Worm (Caenorhabditis elegans) whole organism, L4 larva: ENCODE measurements around the gene F49C5.3.

Experiments used
- D1046.2 ChIP-seq: fragments of 200-800 bp; sonication (Bioruptor generic); IDR thresholded peaks from 2 replicates; pipeline ENCODE4 v1.3.6; 2022; ENCODE audit warnings: missing genetic modification characterization, missing compliant biosample characterization
- F26F4.8 ChIP-seq: fragments of 200-800 bp; sonication (Bioruptor generic); conservative IDR thresholded peaks from 2 replicates; pipeline ENCODE4 v1.3.6; 2022; ENCODE audit warnings: missing genetic modification characterization, missing compliant biosample characterization
- F37D6.2 ChIP-seq: sonication (generic microtip); optimal IDR thresholded peaks from 2 replicates; lab custom pipeline; 2016; ENCODE audit warnings: mild to moderate bottlenecking, missing genetic modification characterization, missing compliant biosample characterization
- F44E2.7 ChIP-seq: fragments of 200-800 bp; sonication (Bioruptor generic); IDR thresholded peaks from 2 replicates; pipeline ENCODE4 v2.1.2; 2022; ENCODE audit warnings: missing genetic modification characterization, missing compliant biosample characterization
- R02D3.7 ChIP-seq: fragments of 150-350 bp; sonication (generic microtip); optimal IDR thresholded peaks from 3 replicates; lab custom pipeline; 2014; ENCODE audit warnings: missing biosample characterization, missing genetic modification characterization
- T20F7.1 ChIP-seq: fragments of 200-800 bp; sonication (Bioruptor generic); optimal IDR thresholded peaks from 2 replicates; lab custom pipeline; 2018; ENCODE audit warnings: mild to moderate bottlenecking, missing genetic modification characterization, missing compliant biosample characterization
- Y75B8A.6 ChIP-seq: fragments of 200-800 bp; sonication (Bioruptor generic); IDR thresholded peaks from 2 replicates; pipeline ENCODE4 v1.3.6; 2022; ENCODE audit warnings: missing genetic modification reagents, missing genetic modification characterization, missing compliant biosample characterization
- ZK337.2 ChIP-seq: fragments of 200-800 bp; sonication (Bioruptor generic); IDR thresholded peaks from 2 replicates; pipeline ENCODE4 v1.3.6; 2022; ENCODE audit warnings: missing genetic modification reagents, missing genetic modification characterization, missing compliant biosample characterization
- ama-1 ChIP-seq: fragments of 150-350 bp; optimal IDR thresholded peaks from 2 replicates; lab custom pipeline; 2014; ENCODE audit warnings: inconsistent platforms, mixed read lengths
- ceh-28 ChIP-seq: fragments of 150-350 bp; optimal IDR thresholded peaks from 2 replicates; lab custom pipeline; 2014; ENCODE audit warnings: missing biosample characterization, missing genetic modification reagents, missing genetic modification characterization
- ceh-44 ChIP-seq: fragments of 200-800 bp; sonication (Bioruptor generic); IDR thresholded peaks from 2 replicates; pipeline ENCODE4 v1.3.6; 2022; ENCODE audit warnings: missing genetic modification reagents, missing genetic modification characterization, missing compliant biosample characterization
- ceh-62 ChIP-seq: sonication (generic microtip); optimal IDR thresholded peaks from 2 replicates; lab custom pipeline; 2017; ENCODE audit warnings: missing biosample characterization, missing genetic modification characterization
- ces-1 ChIP-seq: fragments of 150-350 bp; sonication (generic microtip); optimal IDR thresholded peaks from 4 replicates; lab custom pipeline; 2014; ENCODE audit warnings: missing biosample characterization, missing genetic modification reagents, missing genetic modification characterization
- daf-16 ChIP-seq, 3 experiments: sonication (generic microtip); optimal IDR thresholded peaks; 2 replicates each; lab custom pipeline; 2016 to 2017; ENCODE audit warnings: missing genetic modification characterization in 3 of 3, missing genetic modification reagents in 3 of 3, mild to moderate bottlenecking in 2 of 3, missing compliant biosample characterization in 2 of 3, missing biosample characterization in 1 of 3, moderate library complexity in 1 of 3
- daf-19 ChIP-seq: fragments of 200-800 bp; sonication (Bioruptor generic); conservative IDR thresholded peaks from 2 replicates; pipeline ENCODE4 v1.3.6; 2022; ENCODE audit warnings: missing genetic modification characterization, missing compliant biosample characterization
- daf-8 ChIP-seq: fragments of 200-800 bp; sonication (Bioruptor generic); IDR thresholded peaks from 2 replicates; pipeline ENCODE4 v1.3.6; 2022; ENCODE audit warnings: missing genetic modification characterization, missing compliant biosample characterization
- dmd-8 ChIP-seq: fragments of 200-800 bp; sonication (Bioruptor generic); IDR thresholded peaks from 2 replicates; pipeline ENCODE4 v1.3.6; 2022; ENCODE audit warnings: missing genetic modification characterization, missing compliant biosample characterization
- dmd-9 ChIP-seq: fragments of 200-800 bp; sonication (Bioruptor generic); IDR thresholded peaks from 2 replicates; pipeline ENCODE4 v1.3.6; 2022; ENCODE audit warnings: missing genetic modification reagents, missing genetic modification characterization, missing compliant biosample characterization
- dpl-1 ChIP-seq: fragments of 150-350 bp; optimal IDR thresholded peaks from 2 replicates; lab custom pipeline; 2014; ENCODE audit warnings: missing biosample characterization, missing genetic modification reagents, missing genetic modification characterization
- dve-1 ChIP-seq: sonication (generic microtip); optimal IDR thresholded peaks from 2 replicates; lab custom pipeline; 2017; ENCODE audit warnings: antibody characterized with exemption, mild to moderate bottlenecking, missing genetic modification characterization, missing compliant biosample characterization; ENCODE audit not compliant: insufficient read depth
- egl-27 ChIP-seq: sonication (generic microtip); optimal IDR thresholded peaks from 3 replicates; lab custom pipeline; 2017; ENCODE audit warnings: missing biosample characterization, missing genetic modification reagents, missing genetic modification characterization
- egl-43 ChIP-seq: fragments of 200-800 bp; sonication (Bioruptor generic); IDR thresholded peaks from 2 replicates; pipeline ENCODE4 v1.3.6; 2022; ENCODE audit warnings: missing genetic modification reagents, missing genetic modification characterization, missing compliant biosample characterization
- hlh-11 ChIP-seq: fragments of 200-800 bp; sonication (Bioruptor generic); optimal IDR thresholded peaks from 2 replicates; lab custom pipeline; 2018; ENCODE audit warnings: mild to moderate bottlenecking, missing genetic modification characterization, missing compliant biosample characterization
- hmg-1.1 ChIP-seq: fragments of 200-800 bp; sonication (Bioruptor generic); IDR thresholded peaks from 2 replicates; pipeline ENCODE4 v1.3.6; 2022; ENCODE audit warnings: missing genetic modification reagents, missing genetic modification characterization, missing compliant biosample characterization
- lin-15B ChIP-seq: fragments of 150-350 bp; sonication (generic microtip); optimal IDR thresholded peaks from 3 replicates; lab custom pipeline; 2014; ENCODE audit warnings: missing biosample characterization, missing genetic modification characterization
- lin-38 ChIP-seq: fragments of 200-800 bp; sonication (Bioruptor generic); IDR thresholded peaks from 2 replicates; pipeline ENCODE4 v1.3.6; 2022; ENCODE audit warnings: missing genetic modification reagents, missing genetic modification characterization, missing compliant biosample characterization
- lin-39 ChIP-seq: fragments of 150-350 bp; optimal IDR thresholded peaks from 2 replicates; lab custom pipeline; 2014; ENCODE audit warnings: missing biosample characterization, missing genetic modification reagents, missing genetic modification characterization
- mdl-1 ChIP-seq, 2 experiments: fragments of 150-350 bp in 1 of 2; sonication (generic microtip) in 1 of 2; optimal IDR thresholded peaks; 2 replicates each; lab custom pipeline; 2014 to 2017; ENCODE audit warnings: missing biosample characterization in 2 of 2, missing genetic modification characterization in 2 of 2
- mes-2 ChIP-seq: sonication (generic microtip); optimal IDR thresholded peaks from 2 replicates; lab custom pipeline; 2016; ENCODE audit warnings: missing genotype, mild to moderate bottlenecking, missing genetic modification characterization, missing compliant biosample characterization; ENCODE audit not compliant: poor library complexity, severe bottlenecking
- nhr-102 ChIP-seq: sonication (generic microtip); optimal IDR thresholded peaks from 2 replicates; lab custom pipeline; 2016; ENCODE audit warnings: mild to moderate bottlenecking, missing genetic modification characterization, moderate library complexity, missing compliant biosample characterization
- nhr-237 ChIP-seq: sonication (generic microtip); optimal IDR thresholded peaks from 2 replicates; lab custom pipeline; 2017; ENCODE audit warnings: missing biosample characterization, missing genetic modification characterization
- nhr-28 ChIP-seq: fragments of 150-350 bp; optimal IDR thresholded peaks from 2 replicates; lab custom pipeline; 2014; ENCODE audit warnings: missing biosample characterization, missing genetic modification characterization
- nhr-48 ChIP-seq: sonication (generic microtip); optimal IDR thresholded peaks from 2 replicates; lab custom pipeline; 2016; ENCODE audit warnings: mild to moderate bottlenecking, missing genetic modification characterization, missing compliant biosample characterization
- nhr-77 ChIP-seq: fragments of 150-350 bp; optimal IDR thresholded peaks from 2 replicates; lab custom pipeline; 2014; ENCODE audit warnings: missing biosample characterization, missing genetic modification characterization
- saeg-2 ChIP-seq: fragments of 200-800 bp; sonication (Bioruptor generic); IDR thresholded peaks from 2 replicates; pipeline ENCODE4 v1.3.6; 2022; ENCODE audit warnings: missing genetic modification reagents, missing genetic modification characterization, missing compliant biosample characterization
- sdz-12 ChIP-seq: fragments of 200-800 bp; sonication (Bioruptor generic); optimal IDR thresholded peaks from 2 replicates; lab custom pipeline; 2018; ENCODE audit warnings: mild to moderate bottlenecking, missing genetic modification characterization, missing compliant biosample characterization
- set-16 ChIP-seq: fragments of 200-800 bp; sonication (Bioruptor generic); IDR thresholded peaks from 2 replicates; pipeline ENCODE4 v1.3.6; 2022; ENCODE audit warnings: missing genetic modification reagents, missing genetic modification characterization, missing compliant biosample characterization
- snpc-4 ChIP-seq: fragments of 150-350 bp; optimal IDR thresholded peaks from 2 replicates; lab custom pipeline; 2014; ENCODE audit warnings: missing biosample characterization, missing genetic modification characterization
- unc-130 ChIP-seq: sonication (generic microtip); optimal IDR thresholded peaks from 2 replicates; lab custom pipeline; 2016; ENCODE audit warnings: missing genetic modification reagents, missing genetic modification characterization, missing compliant biosample characterization
- unc-62 ChIP-seq, 3 experiments: fragments of 150-350 bp in 1 of 3; sonication (generic microtip); optimal IDR thresholded peaks in 2 of 3; peaks in 1 of 3; 1 replicate in 1 of 3; 2 replicates in 2 of 3; lab custom pipeline; 2014 to 2017; ENCODE audit warnings: missing biosample characterization in 3 of 3, missing genetic modification characterization in 3 of 3, missing genetic modification reagents in 3 of 3, missing genotype in 1 of 3

The F49C5.3 gene

ce11 chrII:12518809-12519344 lies 17.4 kb upstream of the F49C5.3 start, which contains the start of gene srh-70 (continued):
- TF ChIP-seq daf-16 (GFP tag; optimal IDR thresholded peaks at IDR 0.05; lab: Kevin White, UChicago) (peak in 1 of 2 experiments; percentile 35), daf-16 (tag; optimal IDR thresholded peaks at IDR 0.05; lab: Kevin White, UChicago) (peak; percentile 81), lin-15B (tag; lab: Kevin White, UChicago) (no peak), ceh-44 (no peak), nhr-102 (peak; percentile 85), lin-38 (GFP tag; lab: Robert Waterston, UW) (0 out of 2 replicates have a peak, but pooled peaks have one; percentile 50), dmd-8 (no peak), ZK337.2 (GFP tag; lab: Robert Waterston, UW) (no peak), ceh-28 (tag; lab: Kevin White, UChicago) (no peak)

- TF ChIP-seq saeg-2 (GFP tag; lab: Robert Waterston, UW): no peak
- TF ChIP-seq lin-39 (tag; lab: Kevin White, UChicago): no peak
- no peak for TF ChIP-seq ZK337.2 (GFP tag; lab: Robert Waterston, UW)
- TF ChIP-seq mdl-1 (tag; optimal IDR thresholded peaks at IDR 0.05; lab: Kevin White, UChicago): no peak
- TF ChIP-seq daf-8: no peak
- no peak for TF ChIP-seq ama-1 (lab: Kevin White, UChicago)
- no peak for TF ChIP-seq sdz-12 (GFP tag; lab: Kevin White, UChicago)
- TF ChIP-seq Y75B8A.6 (GFP tag; lab: Robert Waterston, UW): no peak
- TF ChIP-seq lin-15B (tag; lab: Kevin White, UChicago): no peak
- no peak for TF ChIP-seq nhr-48 (tag; lab: Kevin White, UChicago)
- no peak for TF ChIP-seq dpl-1 (GFP tag; lab: Kevin White, UChicago)
- TF ChIP-seq ces-1 (GFP tag; lab: Kevin White, UChicago): no peak
- no peak for TF ChIP-seq dmd-9 (GFP tag; lab: Robert Waterston, UW)
- TF ChIP-seq F37D6.2 (tag; lab: Kevin White, UChicago): no peak
- TF ChIP-seq mes-2 (tag; lab: Kevin White, UChicago): no peak
- TF ChIP-seq nhr-28 (tag; lab: Kevin White, UChicago): no peak
- TF ChIP-seq egl-27 (tag; lab: Kevin White, UChicago): no peak
- TF ChIP-seq T20F7.1: no peak
- TF ChIP-seq, all 104 proteins: peak for 0
Measured at ce11 chrII:12519616-12520015, 16.7 kb upstream of the F49C5.3 start, which contains the start of gene ceh-99. Gene ceh-99, plus strand, starts transcription at chrII:12519981.

- TF ChIP-seq snpc-4 (tag; lab: Kevin White, UChicago) (no peak), egl-27 (tag; lab: Kevin White, UChicago) (no peak), unc-62 (GFP tag; optimal IDR thresholded peaks at IDR 0.05 in 1 of 2; lab: Kevin White, UChicago) (no peak), unc-62 (tag; optimal IDR thresholded peaks at IDR 0.05; lab: Kevin White, UChicago) (no peak), dve-1 (tag; lab: Kevin White, UChicago) (no peak), R02D3.7 (no peak), ceh-28 (tag; lab: Kevin White, UChicago) (no peak), D1046.2 (GFP tag; lab: Robert Waterston, UW) (no peak), egl-43 (GFP tag; lab: Robert Waterston, UW) (no peak)
Measured at ce11 chrII:12525526-12525925, 10.8 kb upstream of the F49C5.3 start, which contains the start of gene srx-118. Gene srx-118, plus strand, starts transcription at chrII:12525826.

ce11 chrII:12527947-12528346 lies 8.4 kb upstream of the F49C5.3 start, which contains the start of gene srx-119:
Gene srx-119, plus strand, starts transcription at chrII:12528247.
- TF ChIP-seq R02D3.7 (no peak), egl-27 (tag; lab: Kevin White, UChicago) (no peak), nhr-237 (tag; lab: Kevin White, UChicago) (no peak)
- TF ChIP-seq, all 104 proteins: peak for 0

ce11 chrII:12530958-12531357 lies 5.3 kb upstream of the F49C5.3 start, which contains the start of gene srx-120:
Gene srx-120, plus strand, starts transcription at chrII:12531258.
- TF ChIP-seq Y75B8A.6 (GFP tag; lab: Robert Waterston, UW) (no peak), nhr-102 (no peak), ces-1 (GFP tag; lab: Kevin White, UChicago) (no peak), ceh-62 (tag; lab: Kevin White, UChicago) (no peak), hlh-11 (tag; lab: Kevin White, UChicago) (no peak), saeg-2 (GFP tag; lab: Robert Waterston, UW) (no peak), dmd-8 (no peak), nhr-77 (tag; lab: Kevin White, UChicago) (no peak), mdl-1 (tag; optimal IDR thresholded peaks at IDR 0.05; lab: Kevin White, UChicago) (no peak), unc-130 (no peak), F26F4.8 (GFP tag; lab: Robert Waterston, UW) (no peak), set-16 (GFP tag; lab: Robert Waterston, UW) (no peak), hmg-1.1 (no peak), F44E2.7 (GFP tag; lab: Robert Waterston, UW) (no peak), daf-19 (GFP tag; lab: Robert Waterston, UW) (no peak), sdz-12 (GFP tag; lab: Kevin White, UChicago) (no peak), D1046.2 (GFP tag; lab: Robert Waterston, UW) (no peak), T20F7.1 (no peak)
